Fruit fly (Drosophila melanogaster) whole organism, embryonic: ENCODE results near the gene Eig71Ec.

Source experiments
- Atf6 ChIP-seq: fragments of 200-800 bp; sonication (Bioruptor generic); IDR thresholded peaks from 2 replicates; pipeline ENCODE4 v1.3.6; 2022; ENCODE audit warnings: missing biosample characterization, missing genetic modification characterization
- B-H2 ChIP-seq: fragments of 200-800 bp; sonication (Bioruptor generic); optimal IDR thresholded peaks from 2 replicates; lab custom pipeline; 2018; ENCODE audit warnings: missing biosample characterization, mild to moderate bottlenecking, missing genetic modification characterization
- CG10209 ChIP-seq: fragments of 200-800 bp; sonication (Bioruptor generic); optimal IDR thresholded peaks from 3 replicates; lab custom pipeline; 2017; ENCODE audit warnings: missing biosample characterization, mild to moderate bottlenecking, missing genetic modification characterization, missing genetic modification reagents
- CG11696 ChIP-seq: fragments of 200-800 bp; sonication (Bioruptor generic); IDR thresholded peaks from 2 replicates; pipeline ENCODE4 v1.3.6; 2022; ENCODE audit warnings: missing biosample characterization, missing genetic modification characterization
- CG12071 ChIP-seq: fragments of 200-800 bp; sonication (Bioruptor generic); optimal IDR thresholded peaks from 3 replicates; lab custom pipeline; 2018; ENCODE audit warnings: missing biosample characterization, mild to moderate bottlenecking, missing genetic modification characterization
- CG12219 ChIP-seq: fragments of 200-800 bp; sonication (Bioruptor generic); optimal IDR thresholded peaks from 3 replicates; lab custom pipeline; 2018; ENCODE audit warnings: missing biosample characterization, mild to moderate bottlenecking, missing genetic modification characterization
- CG13296 ChIP-seq: fragments of 200-800 bp; sonication (Bioruptor generic); optimal IDR thresholded peaks from 3 replicates; lab custom pipeline; 2018; ENCODE audit warnings: missing biosample characterization, mild to moderate bottlenecking, missing genetic modification characterization
- CG14014 ChIP-seq: fragments of 200-800 bp; sonication (Bioruptor generic); IDR thresholded peaks from 2 replicates; pipeline ENCODE4 v1.3.6; 2022; ENCODE audit warnings: missing biosample characterization, missing genetic modification characterization
- CG14441 ChIP-seq: fragments of 200-800 bp; sonication (Bioruptor generic); IDR thresholded peaks from 2 replicates; pipeline ENCODE4 v1.3.6; 2022; ENCODE audit warnings: missing biosample characterization, missing genetic modification characterization
- CG15514 ChIP-seq: fragments of 200-800 bp; sonication (Bioruptor generic); optimal IDR thresholded peaks from 3 replicates; lab custom pipeline; 2017; ENCODE audit warnings: missing biosample characterization, missing genetic modification characterization, mild to moderate bottlenecking, moderate library complexity, missing genetic modification reagents
- CG17568 ChIP-seq: fragments of 200-800 bp; sonication (Bioruptor generic); optimal IDR thresholded peaks from 2 replicates; lab custom pipeline; 2018; ENCODE audit warnings: missing biosample characterization, mild to moderate bottlenecking, missing genetic modification characterization, moderate library complexity
- CG4328 ChIP-seq: fragments of 200-800 bp; sonication (Bioruptor generic); optimal IDR thresholded peaks from 3 replicates; lab custom pipeline; 2017; ENCODE audit warnings: missing biosample characterization, missing genetic modification reagents, missing genetic modification characterization
- CG7928 ChIP-seq: fragments of 200-800 bp; sonication (Bioruptor generic); optimal IDR thresholded peaks from 2 replicates; lab custom pipeline; 2017; ENCODE audit warnings: missing biosample characterization, mild to moderate bottlenecking, missing genetic modification characterization
- CG9932 ChIP-seq: fragments of 200-800 bp; sonication (Bioruptor generic); IDR thresholded peaks from 2 replicates; pipeline ENCODE4 v1.3.6; 2022; ENCODE audit warnings: missing biosample characterization, missing genetic modification characterization
- E2f2 ChIP-seq: fragments of 200-800 bp; sonication (Bioruptor generic); IDR thresholded peaks from 2 replicates; pipeline ENCODE4 v1.3.6; 2022; ENCODE audit warnings: missing biosample characterization, missing genetic modification characterization
- HLH54F ChIP-seq: fragments of 200-800 bp; sonication (Bioruptor generic); optimal IDR thresholded peaks from 3 replicates; lab custom pipeline; 2016; ENCODE audit warnings: missing biosample characterization, missing genetic modification characterization
- Hmr ChIP-seq: fragments of 200-800 bp; sonication (Bioruptor generic); optimal IDR thresholded peaks from 3 replicates; lab custom pipeline; 2017; ENCODE audit warnings: mild to moderate bottlenecking, missing biosample characterization, missing genetic modification reagents, missing genetic modification characterization
- Med ChIP-seq: fragments of 200-800 bp; sonication (Bioruptor generic); peaks from one replicate; lab custom pipeline; 2016; ENCODE audit warnings: missing biosample characterization, missing genetic modification characterization, mild to moderate bottlenecking, inconsistent platforms, moderate library complexity
- Meics ChIP-seq: fragments of 200-800 bp; sonication (Bioruptor generic); optimal IDR thresholded peaks from 2 replicates; lab custom pipeline; 2017; ENCODE audit warnings: missing biosample characterization, mild to moderate bottlenecking, missing genetic modification characterization
- Trl ChIP-seq, 3 experiments: fragments of >200 bp in 2 of 3; fragments of 200-800 bp in 1 of 3; sonication (Bioruptor generic) in 1 of 3; optimal IDR thresholded peaks; 2 replicates in 1 of 3; 3 replicates in 2 of 3; lab custom pipeline; 2016 to 2017; ENCODE audit warnings: missing biosample characterization in 1 of 3, missing genetic modification characterization in 1 of 3
- br ChIP-seq: fragments of >200 bp; optimal IDR thresholded peaks from 2 replicates; lab custom pipeline; 2017
- chif ChIP-seq, 2 experiments: fragments of 200-800 bp; sonication (Bioruptor generic); optimal IDR thresholded peaks; 3 replicates each; lab custom pipeline; 2016; ENCODE audit warnings: missing biosample characterization in 2 of 2, missing genetic modification characterization in 2 of 2
- chn ChIP-seq: fragments of 200-800 bp; sonication (Bioruptor generic); optimal IDR thresholded peaks from 2 replicates; lab custom pipeline; 2016; ENCODE audit warnings: missing biosample characterization, missing genetic modification characterization
- ci ChIP-seq: fragments of 200-800 bp; sonication (Bioruptor generic); IDR thresholded peaks from 3 replicates; pipeline ENCODE4 v1.3.6; 2022; ENCODE audit warnings: missing biosample characterization, missing genetic modification characterization
- crp ChIP-seq, 2 experiments: fragments of 200-800 bp; sonication (Bioruptor generic); optimal IDR thresholded peaks; 2 replicates in 1 of 2; 3 replicates in 1 of 2; lab custom pipeline; 2017; ENCODE audit warnings: missing biosample characterization in 2 of 2, missing genetic modification characterization in 2 of 2, mild to moderate bottlenecking in 1 of 2, moderate library complexity in 1 of 2
- dimm ChIP-seq: fragments of 200-800 bp; sonication (Bioruptor generic); IDR thresholded peaks from 2 replicates; pipeline ENCODE4 v1.3.6; 2022; ENCODE audit warnings: missing biosample characterization, missing genetic modification characterization
- dysf ChIP-seq: fragments of 200-800 bp; sonication (Bioruptor generic); IDR thresholded peaks from 3 replicates; pipeline ENCODE4 v1.3.6; 2022; ENCODE audit warnings: missing biosample characterization, missing genetic modification characterization
- fd102C ChIP-seq: fragments of 200-800 bp; sonication (Bioruptor generic); optimal IDR thresholded peaks from 2 replicates; lab custom pipeline; 2018; ENCODE audit warnings: missing biosample characterization, mild to moderate bottlenecking, missing genetic modification characterization, moderate library complexity
- fd3F ChIP-seq: fragments of 200-800 bp; sonication (Bioruptor generic); optimal IDR thresholded peaks from 2 replicates; lab custom pipeline; 2018; ENCODE audit warnings: missing biosample characterization, mild to moderate bottlenecking, missing genetic modification characterization, moderate library complexity
- hkb ChIP-seq, 2 experiments: fragments of 200-800 bp in 1 of 2; fragments of >200 bp in 1 of 2; sonication (Bioruptor generic) in 1 of 2; IDR thresholded peaks in 1 of 2; optimal IDR thresholded peaks in 1 of 2; 2 replicates each; pipeline versions ENCODE4 v1.3.6 to Lab custom; 2017 to 2022; ENCODE audit warnings: missing biosample characterization in 1 of 2, missing genetic modification characterization in 1 of 2
- klu ChIP-seq: fragments of 200-800 bp; sonication (Bioruptor generic); IDR thresholded peaks from 2 replicates; pipeline ENCODE4 v1.3.6; 2022; ENCODE audit warnings: missing biosample characterization, missing genetic modification characterization
- luna ChIP-seq: fragments of 200-800 bp; sonication (Bioruptor generic); optimal IDR thresholded peaks from 2 replicates; lab custom pipeline; 2016; ENCODE audit warnings: missing biosample characterization, missing genetic modification characterization
- mirr ChIP-seq: fragments of 200-800 bp; sonication (Bioruptor generic); optimal IDR thresholded peaks from 3 replicates; lab custom pipeline; 2018; ENCODE audit warnings: missing biosample characterization, mild to moderate bottlenecking, missing genetic modification characterization
- nau ChIP-seq: fragments of 200-800 bp; sonication (Bioruptor generic); optimal IDR thresholded peaks from 3 replicates; lab custom pipeline; 2017; ENCODE audit warnings: missing biosample characterization, mild to moderate bottlenecking, missing genetic modification characterization, missing genetic modification reagents
- nerfin-2 ChIP-seq: fragments of 200-800 bp; sonication (Bioruptor generic); IDR thresholded peaks from 2 replicates; pipeline ENCODE4 v1.3.6; 2022; ENCODE audit warnings: missing biosample characterization, missing genetic modification characterization; ENCODE audit not compliant: partially characterized antibody
- pros ChIP-seq: fragments of 200-800 bp; sonication (Bioruptor generic); optimal IDR thresholded peaks from 3 replicates; lab custom pipeline; 2019; ENCODE audit warnings: missing biosample characterization, mild to moderate bottlenecking, missing genetic modification characterization, moderate library complexity
- pzg ChIP-seq: fragments of 200-800 bp; sonication (Bioruptor generic); optimal IDR thresholded peaks from 3 replicates; lab custom pipeline; 2018; ENCODE audit warnings: missing biosample characterization, mild to moderate bottlenecking, missing genetic modification characterization, moderate library complexity
- tll ChIP-seq, 2 experiments: fragments of 200-800 bp in 1 of 2; fragments of >200 bp in 1 of 2; sonication (Bioruptor generic) in 1 of 2; optimal IDR thresholded peaks; 2 replicates each; lab custom pipeline; 2017 to 2019; ENCODE audit warnings: missing biosample characterization in 2 of 2, missing genetic modification characterization in 2 of 2, mild to moderate bottlenecking in 1 of 2, moderate library complexity in 1 of 2
- wdn ChIP-seq: fragments of 200-800 bp; sonication (Bioruptor generic); IDR thresholded peaks from 2 replicates; pipeline ENCODE4 v1.3.6; 2022; ENCODE audit warnings: missing biosample characterization, missing genetic modification characterization

Eig71Ec gene

DNA sequence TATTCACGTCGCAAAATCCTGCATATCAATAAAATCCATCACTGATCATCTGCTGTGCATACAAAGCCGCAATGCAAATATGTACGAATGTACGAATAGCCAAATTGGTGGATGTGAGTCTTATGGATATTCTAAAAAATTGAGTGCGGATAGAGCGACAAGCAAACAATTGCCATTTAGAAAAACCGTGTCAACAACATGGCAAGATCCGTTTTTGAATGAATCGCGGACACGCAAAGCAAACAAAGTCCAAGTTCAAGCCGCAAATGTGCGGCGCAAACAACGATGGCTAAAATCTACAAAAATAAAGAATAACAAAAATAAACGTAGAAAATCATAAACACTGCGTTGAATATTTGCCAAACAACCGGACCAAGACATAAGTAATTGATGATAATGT is 37.5 kb upstream of the Eig71Ec start (continued):
- TF ChIP-seq crp (GFP tag; optimal IDR thresholded peaks at IDR 0.05; lab: Kevin White, UChicago) (no peak), dimm (no peak), chn (no peak), CG12071 (GFP tag; lab: Kevin White, UChicago) (peak; percentile 12), Med (GFP tag; lab: Kevin White, UChicago) (peak; percentile 83), B-H2 (GFP tag; lab: Kevin White, UChicago) (peak; percentile 41), E2f2 (GFP tag; lab: Robert Waterston, UW) (peak; percentile 30; the same call in 1 of the 2 replicates), CG11696 (no peak), CG15514 (GFP tag; lab: Kevin White, UChicago) (peak; percentile 20), luna (GFP tag; lab: Kevin White, UChicago) (peak; percentile 40), wdn (GFP tag; lab: Robert Waterston, UW) (0 out of 2 replicates have a peak, but pooled peaks have one; percentile 10), CG7928 (GFP tag; lab: Kevin White, UChicago) (no peak), Hmr (peak; percentile 37), dysf (GFP tag; lab: Robert Waterston, UW) (peak; percentile 27; the same call in 1 of the 3 replicates), chif (GFP tag; optimal IDR thresholded peaks at IDR 0.05; lab: Kevin White, UChicago) (no peak), nau (GFP tag; lab: Kevin White, UChicago) (no peak), CG9932 (peak; percentile 31; the same call in 1 of the 2 replicates), CG10209 (GFP tag; lab: Kevin White, UChicago) (peak; percentile 35), fd3F (GFP tag; lab: Kevin White, UChicago) (peak; percentile 33), Atf6 (GFP tag; lab: Robert Waterston, UW) (peak; percentile 40; the same call in 1 of the 2 replicates), Meics (GFP tag; lab: Kevin White, UChicago) (peak; percentile 35), Trl (optimal IDR thresholded peaks at IDR 0.05; lab: Kevin White, UChicago) (no peak), Trl (GFP tag; optimal IDR thresholded peaks at IDR 0.05; lab: Kevin White, UChicago) (peak; percentile 13), CG17568 (no peak), pros (no peak), pzg (no peak), CG13296 (GFP tag; lab: Kevin White, UChicago) (peak; percentile 54), fd102C (GFP tag; lab: Kevin White, UChicago) (peak; percentile 50), ci (GFP tag; lab: Robert Waterston, UW) (peak; percentile 32; the same call in 1 of the 3 replicates), CG14014 (peak; percentile 61; the same call in 1 of the 2 replicates), CG14441 (GFP tag; lab: Robert Waterston, UW) (no peak), mirr (peak; percentile 49)

DNA sequence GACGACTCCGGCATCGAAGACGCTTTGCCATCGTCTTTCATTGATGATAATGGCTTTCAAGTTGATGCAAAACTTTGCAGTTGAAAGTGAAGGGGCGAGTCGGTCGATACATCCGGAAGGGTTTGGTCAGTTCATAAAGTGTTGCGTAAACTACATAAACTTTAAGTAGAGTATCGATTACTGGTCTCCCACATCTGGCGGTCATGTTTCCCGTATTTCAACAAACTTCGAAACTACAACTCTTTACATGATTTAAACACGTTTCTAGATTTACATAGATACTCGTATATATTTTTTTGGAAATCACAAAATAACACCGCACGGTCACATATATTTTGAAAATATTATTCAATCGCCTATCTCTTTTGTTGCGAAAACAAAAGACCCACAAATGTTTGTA is 35.7 kb upstream of the Eig71Ec start, which contains the start of gene CG34452:
Gene CG34452 (minus strand): TSS at position 101 of the 400 bp plus-strand sequence.
- TF ChIP-seq tll (GFP tag; optimal IDR thresholded peaks at IDR 0.05; lab: Kevin White, UChicago) (no peak), CG12219 (GFP tag; lab: Kevin White, UChicago) (no peak), br (lab: Kevin White, UChicago) (no peak), CG13296 (GFP tag; lab: Kevin White, UChicago) (no peak), luna (GFP tag; lab: Kevin White, UChicago) (no peak), hkb (optimal IDR thresholded peaks at IDR 0.05; lab: Kevin White, UChicago) (no peak), hkb (GFP tag; IDR thresholded peaks at IDR 0.05; lab: Robert Waterston, UW) (no peak), klu (GFP tag; lab: Robert Waterston, UW) (no peak), HLH54F (GFP tag; lab: Kevin White, UChicago) (no peak), nerfin-2 (GFP tag; lab: Robert Waterston, UW) (no peak), CG4328 (no peak), dysf (GFP tag; lab: Robert Waterston, UW) (no peak)
- TF ChIP-seq, all 482 proteins: peak for 0
